Fruit fly (Drosophila melanogaster): ENCODE data around the gene CG18577.
A peak's percentile ranks its signal among the peaks of the same experiment; 100 is the strongest.

DNA sequence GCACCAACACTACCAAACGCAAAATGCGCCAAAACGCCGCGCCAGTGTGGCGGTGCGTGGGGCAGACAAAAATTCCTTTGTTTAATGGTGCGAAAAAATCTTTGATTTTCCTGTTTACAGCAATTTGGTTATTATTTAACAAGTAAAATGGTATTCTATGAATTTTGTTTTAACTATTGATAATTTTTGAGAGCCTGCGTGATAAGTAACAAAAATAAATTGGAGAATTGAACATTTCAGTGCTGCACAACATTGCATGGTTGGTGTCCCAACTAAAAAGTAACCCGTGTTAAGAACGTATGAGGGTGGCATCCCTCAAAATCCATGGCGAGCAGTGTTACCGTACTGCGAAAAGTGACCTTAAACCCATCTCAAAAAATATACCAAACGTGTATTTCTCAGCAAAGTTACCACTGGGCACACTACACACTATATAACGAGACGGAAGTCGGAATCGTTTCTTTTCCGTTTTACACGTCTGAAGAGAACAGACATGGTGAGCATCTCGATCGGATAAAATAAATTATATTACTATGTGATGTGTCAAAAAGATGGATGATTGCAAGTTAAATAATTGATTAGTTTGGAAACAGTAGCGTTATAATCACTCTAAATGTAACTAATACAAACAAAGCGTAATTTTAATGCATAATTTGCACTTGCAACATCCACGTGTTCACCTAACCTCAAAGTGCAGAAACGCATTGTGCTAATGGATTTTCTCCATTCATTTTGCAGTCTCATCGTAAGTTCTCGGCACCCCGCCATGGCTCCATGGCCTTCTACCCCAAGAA lies 25.7 kb downstream of the CG18577 start, which contains the start of the genes CG6693 and RpL3:
- no peak for TF ChIP-seq D1 (tag; optimal IDR thresholded peaks at IDR 0.05)
- no peak for TF ChIP-seq rn (GFP tag; IDR thresholded peaks at IDR 0.05)
- peak; percentile 56 for TF ChIP-seq gl (tag; optimal IDR thresholded peaks at IDR 0.05)
- no peak for TF ChIP-seq CG14655 (GFP tag; optimal IDR thresholded peaks at IDR 0.05)
- peak; percentile 81 for TF ChIP-seq Snoo (tag; optimal IDR thresholded peaks at IDR 0.05)
- TF ChIP-seq CG8159 (tag; optimal IDR thresholded peaks at IDR 0.05) = peak; percentile 59
- no peak for TF ChIP-seq fd96Ca (GFP tag; IDR thresholded peaks at IDR 0.05)
- no peak for TF ChIP-seq Pif1B (GFP tag; optimal IDR thresholded peaks at IDR 0.05)
- peak; percentile 16 for TF ChIP-seq EcR (GFP tag; optimal IDR thresholded peaks at IDR 0.05)
- TF ChIP-seq CG10348 (GFP tag; IDR thresholded peaks at IDR 0.05) = no peak

All from whole organism, pupa.